Worm (Caenorhabditis elegans) whole organism, young adult: ENCODE data around the gene F44E5.5.

ENCODE experiments used
- F49E8.2 ChIP-seq: sonication (generic microtip); optimal IDR thresholded peaks from 3 replicates; lab custom pipeline; 2017; ENCODE audit warnings: missing genetic modification characterization, mild to moderate bottlenecking, missing compliant biosample characterization, antibody characterized with exemption, moderate library complexity; ENCODE audit not compliant: insufficient read depth
- F57C9.4 ChIP-seq: sonication (generic microtip); optimal IDR thresholded peaks from 2 replicates; lab custom pipeline; 2017; ENCODE audit warnings: mild to moderate bottlenecking, missing genetic modification characterization, missing compliant biosample characterization
- ama-1 ChIP-seq, 3 experiments: fragments of 150-350 bp in 1 of 3; sonication (generic microtip) in 2 of 3; optimal IDR thresholded peaks; 2 replicates each; lab custom pipeline; 2014 to 2018; ENCODE audit warnings: missing biosample characterization in 2 of 3, missing genetic modification characterization in 2 of 3, missing genetic modification reagents in 2 of 3
- attf-5 ChIP-seq: fragments of 200-800 bp; sonication (Bioruptor generic); optimal IDR thresholded peaks from 2 replicates; lab custom pipeline; 2018; ENCODE audit warnings: mild to moderate bottlenecking, missing genetic modification characterization, missing compliant biosample characterization
- attf-6 ChIP-seq: fragments of 200-800 bp; sonication (Bioruptor generic); IDR thresholded peaks from 2 replicates; pipeline ENCODE4 v1.3.6; 2022; ENCODE audit warnings: missing genetic modification reagents, missing genetic modification characterization, missing compliant biosample characterization
- dpff-1 ChIP-seq: sonication (generic microtip); optimal IDR thresholded peaks from 2 replicates; lab custom pipeline; 2017; ENCODE audit warnings: mild to moderate bottlenecking, missing genetic modification characterization, missing compliant biosample characterization
- madf-8 ChIP-seq: fragments of 200-800 bp; sonication (Bioruptor generic); conservative IDR thresholded peaks from 2 replicates; pipeline ENCODE4 v1.3.6; 2022; ENCODE audit warnings: missing genetic modification reagents, missing genetic modification characterization, missing compliant biosample characterization
- mel-28 ChIP-seq: sonication (generic microtip); optimal IDR thresholded peaks from 2 replicates; lab custom pipeline; 2016; ENCODE audit warnings: borderline replicate concordance, mild to moderate bottlenecking, missing genetic modification characterization, missing compliant biosample characterization
- nfya-1 ChIP-seq: sonication (generic microtip); optimal IDR thresholded peaks from 2 replicates; lab custom pipeline; 2017; ENCODE audit warnings: antibody characterized with exemption, missing compliant biosample characterization, missing genetic modification characterization, borderline replicate concordance; ENCODE audit not compliant: insufficient read depth
- sea-2 ChIP-seq: fragments of 200-800 bp; sonication (Bioruptor generic); IDR thresholded peaks from 2 replicates; pipeline ENCODE4 v1.3.6; 2022; ENCODE audit warnings: missing genetic modification characterization, missing compliant biosample characterization
- unc-62 ChIP-seq: fragments of 150-350 bp; optimal IDR thresholded peaks from 2 replicates; lab custom pipeline; 2014; ENCODE audit warnings: missing biosample characterization, missing genetic modification reagents, missing genetic modification characterization

- no peak for TF ChIP-seq dpff-1 (tag; lab: Kevin White, UChicago)
- no peak for TF ChIP-seq attf-6 (GFP tag; lab: Robert Waterston, UW)
- TF ChIP-seq attf-5 (GFP tag; lab: Kevin White, UChicago): no peak
- TF ChIP-seq F57C9.4 (tag; lab: Kevin White, UChicago): no peak
- TF ChIP-seq F49E8.2 (tag; lab: Kevin White, UChicago): no peak
- TF ChIP-seq sea-2: no peak
- TF ChIP-seq nfya-1 (tag; lab: Kevin White, UChicago): no peak
- TF ChIP-seq unc-62 (GFP tag; lab: Kevin White, UChicago): no peak
- TF ChIP-seq madf-8 (GFP tag; lab: Robert Waterston, UW): no peak
- TF ChIP-seq mel-28 (tag; lab: Kevin White, UChicago): no peak
- TF ChIP-seq ama-1 (optimal IDR thresholded peaks at IDR 0.05; lab: Kevin White, UChicago): no peak
- TF ChIP-seq ama-1 (GFP tag; optimal IDR thresholded peaks at IDR 0.05; lab: Kevin White, UChicago): no peak
These were observed 25.6 kb upstream of the F44E5.5 start for ce11 chrII:11733850-11734249.
